Fruit fly (Drosophila melanogaster): ENCODE results near the gene scf.

The scf gene

dm6 chr3L:1265423-1266002 lies 33.0 kb upstream of the scf start (continued):
- TF ChIP-seq CG18619 (GFP tag; optimal IDR thresholded peaks at IDR 0.05) = no peak
- no peak for TF ChIP-seq CG3065 (GFP tag; optimal IDR thresholded peaks at IDR 0.05)
- TF ChIP-seq amos (GFP tag; IDR thresholded peaks at IDR 0.05; ENCODE audit: partially characterized antibody) = no peak; the same call in 1 of the 2 replicates
- TF ChIP-seq hbn (GFP tag; IDR thresholded peaks at IDR 0.05; ENCODE audit: partially characterized antibody) = no peak
- TF ChIP-seq CG8089 (GFP tag; optimal IDR thresholded peaks at IDR 0.05) = no peak
- no peak for TF ChIP-seq CG13287 (GFP tag; IDR thresholded peaks at IDR 0.05; ENCODE audit: partially characterized antibody)
- no peak for TF ChIP-seq Sox102F (GFP tag; optimal IDR thresholded peaks at IDR 0.05)
- no peak for TF ChIP-seq H2.0 (GFP tag; IDR thresholded peaks at IDR 0.05)
- no peak for TF ChIP-seq emc (GFP tag; optimal IDR thresholded peaks at IDR 0.05)
- TF ChIP-seq CG5180 (GFP tag; optimal IDR thresholded peaks at IDR 0.05) = peak; percentile 90
- no peak for TF ChIP-seq CG31441 (GFP tag; IDR thresholded peaks at IDR 0.05)
- no peak for TF ChIP-seq Taf1 (GFP tag; IDR thresholded peaks at IDR 0.05)
- TF ChIP-seq NFAT (GFP tag; IDR thresholded peaks at IDR 0.05) = no peak
- peak; percentile 85; the same call in 3 of the 4 replicates for TF ChIP-seq chinmo (GFP tag; IDR thresholded peaks at IDR 0.05; ENCODE audit: partially characterized antibody)
- no peak for TF ChIP-seq shn (GFP tag; optimal IDR thresholded peaks at IDR 0.05)
- no peak for TF ChIP-seq CG4328 (GFP tag; optimal IDR thresholded peaks at IDR 0.05)
- no peak for TF ChIP-seq HLHmδ (GFP tag; optimal IDR thresholded peaks at IDR 0.05)
- peak; percentile 57 to 67 for TF ChIP-seq Trl (optimal IDR thresholded peaks at IDR 0.05)
- no peak for TF ChIP-seq Trl (GFP tag; optimal IDR thresholded peaks at IDR 0.05)
- no peak for TF ChIP-seq CG12104 (GFP tag; optimal IDR thresholded peaks at IDR 0.05)
- no peak for TF ChIP-seq CG11085 (GFP tag; IDR thresholded peaks at IDR 0.05)
- no peak for TF ChIP-seq CG3847 (GFP tag; IDR thresholded peaks at IDR 0.05)
- TF ChIP-seq lbe (GFP tag; optimal IDR thresholded peaks at IDR 0.05) = no peak
- TF ChIP-seq Lhr (GFP tag; optimal IDR thresholded peaks at IDR 0.05) = no peak
- TF ChIP-seq sim (GFP tag; IDR thresholded peaks at IDR 0.05) = no peak
- TF ChIP-seq nom (GFP tag; optimal IDR thresholded peaks at IDR 0.05) = peak; percentile 26
- no peak for TF ChIP-seq CG3407 (GFP tag; optimal IDR thresholded peaks at IDR 0.05)
- TF ChIP-seq sisA (GFP tag; IDR thresholded peaks at IDR 0.05) = no peak
- no peak for TF ChIP-seq CG18262 (tag; optimal IDR thresholded peaks at IDR 0.05)
- peak; percentile 28 for TF ChIP-seq sens (GFP tag)
- TF ChIP-seq Blimp-1 (GFP tag; optimal IDR thresholded peaks at IDR 0.05) = peak; percentile 83
- TF ChIP-seq CG15073 (GFP tag; optimal IDR thresholded peaks at IDR 0.05) = no peak
- TF ChIP-seq Dfd (GFP tag; optimal IDR thresholded peaks at IDR 0.05) = no peak
- no peak for TF ChIP-seq ken (GFP tag; IDR thresholded peaks at IDR 0.05)
- no peak for TF ChIP-seq C15 (GFP tag; IDR thresholded peaks at IDR 0.05)
- TF ChIP-seq CG14667 (GFP tag; IDR thresholded peaks at IDR 0.05) = no peak
- no peak for TF ChIP-seq CG1529 (GFP tag; optimal IDR thresholded peaks at IDR 0.05)
- no peak for TF ChIP-seq CG12299 (tag; optimal IDR thresholded peaks at IDR 0.05)
- TF ChIP-seq sd (tag; optimal IDR thresholded peaks at IDR 0.05) = peak; percentile 10
- TF ChIP-seq CG17359 (tag; optimal IDR thresholded peaks at IDR 0.05) = no peak
- TF ChIP-seq ind (GFP tag; optimal IDR thresholded peaks at IDR 0.05) = no peak
- TF ChIP-seq sc (optimal IDR thresholded peaks at IDR 0.05) = no peak
- TF ChIP-seq sc (GFP tag; optimal IDR thresholded peaks at IDR 0.05) = no peak
- no peak for TF ChIP-seq CG2199 (GFP tag; IDR thresholded peaks at IDR 0.05)
- no peak for TF ChIP-seq CG1792 (GFP tag; optimal IDR thresholded peaks at IDR 0.05)
- peak; percentile 52 for TF ChIP-seq Jarid2 (GFP tag; optimal IDR thresholded peaks at IDR 0.05)
- TF ChIP-seq CG2129 (GFP tag; IDR thresholded peaks at IDR 0.05; ENCODE audit: partially characterized antibody) = no peak
- no peak for TF ChIP-seq D19B (GFP tag; optimal IDR thresholded peaks at IDR 0.05)
- TF ChIP-seq CG12071 (GFP tag; optimal IDR thresholded peaks at IDR 0.05) = no peak
- no peak for TF ChIP-seq CG4820 (GFP tag; optimal IDR thresholded peaks at IDR 0.05)
- TF ChIP-seq pan (optimal IDR thresholded peaks at IDR 0.05) = no peak
- TF ChIP-seq pan (GFP tag; optimal IDR thresholded peaks at IDR 0.05 in 1 of 2, IDR thresholded peaks at IDR 0.05 in 1 of 2) = no peak
